Fruit fly (Drosophila melanogaster): Measurements from ENCODE around the gene CG12355.
A peak's percentile ranks its signal among the peaks of the same experiment; 100 is the strongest.

The CG12355 gene

DNA sequence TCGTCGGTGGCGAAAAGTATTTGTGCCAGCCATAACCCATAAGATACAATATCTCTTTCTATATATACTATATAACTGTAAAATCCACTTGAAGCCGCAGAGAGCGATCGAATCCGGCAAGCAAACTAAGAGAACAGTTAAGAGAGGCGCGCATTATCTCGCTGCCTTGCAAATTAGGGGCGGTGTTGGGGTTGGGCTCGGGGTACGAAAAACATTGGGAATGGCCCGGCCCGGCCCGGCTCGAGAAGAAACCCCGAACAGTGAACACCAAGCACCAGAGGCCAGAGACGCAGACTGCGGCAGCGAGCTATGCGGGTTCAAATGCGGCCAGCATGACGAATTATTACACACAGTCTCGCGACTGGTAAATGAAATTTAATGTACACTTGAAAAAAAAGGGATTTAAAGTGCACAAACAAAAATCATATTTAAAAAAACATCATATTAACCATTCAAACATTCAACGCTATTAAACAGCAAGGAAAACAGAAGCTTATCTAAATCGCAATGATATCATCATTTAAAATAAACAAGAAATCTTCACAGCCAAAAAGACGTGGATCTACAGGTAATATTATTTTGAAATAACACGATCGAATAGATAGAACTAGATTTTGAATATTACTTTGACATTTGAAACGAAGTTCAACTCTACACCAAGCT lies 37.1 kb upstream of the CG12355 start (continued):
- TF ChIP-seq CG2875 (GFP tag; optimal IDR thresholded peaks at IDR 0.05) (no peak), ci (GFP tag; IDR thresholded peaks at IDR 0.05) (peak; percentile 54; the same call in 2 of the 3 replicates), esg (GFP tag; conservative IDR thresholded peaks at IDR 0.05) (peak; percentile 55), pan (optimal IDR thresholded peaks at IDR 0.05) (no peak), pan (GFP tag; optimal IDR thresholded peaks at IDR 0.05 in 1 of 2, IDR thresholded peaks at IDR 0.05 in 1 of 2) (peak in 1 of 2 experiments; percentile 72), CG12744 (GFP tag; optimal IDR thresholded peaks at IDR 0.05) (no peak), oc (tag; optimal IDR thresholded peaks at IDR 0.05) (peak; percentile 16), CG6272 (GFP tag; IDR thresholded peaks at IDR 0.05) (no peak), hth (optimal IDR thresholded peaks at IDR 0.05) (no peak), Lim3 (GFP tag; IDR thresholded peaks at IDR 0.05) (no peak), CG5180 (GFP tag; optimal IDR thresholded peaks at IDR 0.05) (peak; percentile 45), Hsf (GFP tag; optimal IDR thresholded peaks at IDR 0.05) (peak; percentile 2), cato (GFP tag; optimal IDR thresholded peaks at IDR 0.05; ENCODE audit: borderline replicate concordance) (no peak), Ada2b (GFP tag; IDR thresholded peaks at IDR 0.05) (peak; percentile 59), CG7987 (GFP tag; optimal IDR thresholded peaks at IDR 0.05) (no peak), CG4360 (GFP tag; IDR thresholded peaks at IDR 0.05) (no peak), CG2678 (tag; optimal IDR thresholded peaks at IDR 0.05) (peak; percentile 67), Dek (tag; optimal IDR thresholded peaks at IDR 0.05) (no peak), CG12219 (GFP tag; optimal IDR thresholded peaks at IDR 0.05) (no peak), Dll (GFP tag; IDR thresholded peaks at IDR 0.05; ENCODE audit: partially characterized antibody) (no peak), CG3281 (GFP tag; optimal IDR thresholded peaks at IDR 0.05) (peak; percentile 11), stwl (tag; optimal IDR thresholded peaks at IDR 0.05) (no peak), CG4730 (GFP tag; IDR thresholded peaks at IDR 0.05) (0 out of 2 replicates have a peak, but pooled peaks have one; percentile 31), fd64A (GFP tag; optimal IDR thresholded peaks at IDR 0.05) (no peak), bowl (GFP tag; IDR thresholded peaks at IDR 0.05) (no peak), cg (GFP tag; optimal IDR thresholded peaks at IDR 0.05) (no peak), scrt (GFP tag; optimal IDR thresholded peaks at IDR 0.05) (no peak), cwo (GFP tag; optimal IDR thresholded peaks at IDR 0.05) (peak; percentile 34), CG4854 (GFP tag; optimal IDR thresholded peaks at IDR 0.05) (no peak), sens-2 (GFP tag; IDR thresholded peaks at IDR 0.05) (peak; percentile 52; the same call in 1 of the 2 replicates), psq (GFP tag; optimal IDR thresholded peaks at IDR 0.05) (no peak), CG5953 (GFP tag; IDR thresholded peaks at IDR 0.05) (no peak), CG7963 (GFP tag; IDR thresholded peaks at IDR 0.05; ENCODE audit: partially characterized antibody) (no peak), CG18262 (tag; optimal IDR thresholded peaks at IDR 0.05) (peak; percentile 79), kay (GFP tag; optimal IDR thresholded peaks at IDR 0.05) (no peak), tap (tag; optimal IDR thresholded peaks at IDR 0.05) (no peak), ash1 (GFP tag; optimal IDR thresholded peaks at IDR 0.05) (no peak), CG15514 (GFP tag; optimal IDR thresholded peaks at IDR 0.05) (no peak), onecut (GFP tag; IDR thresholded peaks at IDR 0.05) (peak; percentile 23; the same call in 1 of the 2 replicates), sd (tag; optimal IDR thresholded peaks at IDR 0.05) (peak; percentile 18), ro (GFP tag; IDR thresholded peaks at IDR 0.05) (no peak), Ravus (GFP tag; IDR thresholded peaks at IDR 0.05) (no peak), Max (GFP tag; optimal IDR thresholded peaks at IDR 0.05) (peak; percentile 27), CG11093 (GFP tag; IDR thresholded peaks at IDR 0.05) (no peak), zen (tag; optimal IDR thresholded peaks at IDR 0.05) (no peak), NC2α (GFP tag; optimal IDR thresholded peaks at IDR 0.05) (no peak), Hey (tag; optimal IDR thresholded peaks at IDR 0.05) (no peak), lbe (GFP tag; optimal IDR thresholded peaks at IDR 0.05) (peak; percentile 74), zen2 (GFP tag; IDR thresholded peaks at IDR 0.05; ENCODE audit: partially characterized antibody) (no peak), Scr (GFP tag; IDR thresholded peaks at IDR 0.05; ENCODE audit: partially characterized antibody) (no peak)
